Fruit fly (Drosophila melanogaster): ENCODE data around the gene CG12093.

DNA sequence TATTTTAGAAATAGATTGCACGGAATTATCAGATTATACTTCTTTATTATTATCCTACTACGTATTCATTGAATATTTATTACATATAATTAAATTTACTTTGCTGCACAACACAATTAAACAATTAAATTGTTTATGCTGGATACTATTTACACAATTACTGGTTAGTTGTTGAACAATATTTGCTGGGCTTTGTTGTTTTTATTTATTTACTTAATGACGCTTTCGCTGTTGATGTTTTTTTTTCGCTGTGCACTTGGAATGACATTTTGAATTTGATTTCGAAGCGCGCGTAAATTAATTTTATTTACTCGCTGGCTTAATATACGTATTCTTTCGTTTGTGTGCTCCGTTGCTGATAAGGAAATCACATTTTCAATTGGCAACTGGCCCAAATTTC lies 46.5 kb upstream of the CG12093 start:
- TF ChIP-seq CG8478 (optimal IDR thresholded peaks at IDR 0.05) (no peak), CTCF (optimal IDR thresholded peaks at IDR 0.05) (no peak)

Measured in S2 (cell line).